Fruit fly (Drosophila melanogaster) whole organism, embryonic: ENCODE measurements around the gene CG34409.
A peak's percentile ranks its signal among the peaks of the same experiment; 100 is the strongest.

ENCODE experiments used
- CG11085 ChIP-seq: fragments of 200-800 bp; sonication (Bioruptor generic); IDR thresholded peaks from 2 replicates; pipeline ENCODE4 v1.3.6; 2022; ENCODE audit warnings: missing biosample characterization, missing genetic modification characterization
- CG7928 ChIP-seq: fragments of 200-800 bp; sonication (Bioruptor generic); optimal IDR thresholded peaks from 2 replicates; lab custom pipeline; 2017; ENCODE audit warnings: missing biosample characterization, mild to moderate bottlenecking, missing genetic modification characterization
- Lim3 ChIP-seq: fragments of 200-800 bp; sonication (Bioruptor generic); IDR thresholded peaks from 2 replicates; pipeline ENCODE4 v1.3.6; 2022; ENCODE audit warnings: missing biosample characterization, missing genetic modification characterization
- Side ChIP-seq: fragments of 200-800 bp; sonication (Bioruptor generic); optimal IDR thresholded peaks from 2 replicates; lab custom pipeline; 2016; ENCODE audit warnings: missing biosample characterization, missing genetic modification characterization
- so ChIP-seq: fragments of 200-800 bp; sonication (Bioruptor generic); IDR thresholded peaks from 3 replicates; pipeline ENCODE4 v1.3.6; 2022; ENCODE audit warnings: missing biosample characterization, missing genetic modification characterization

dm6 chr3R:9702567-9702966 lies 43.6 kb downstream of the CG34409 start:
- peak; percentile 57 for TF ChIP-seq CG7928 (GFP tag; lab: Kevin White, UChicago)
- TF ChIP-seq Lim3 (GFP tag; lab: Robert Waterston, UW): no peak
- peak; percentile 79 for TF ChIP-seq Side (GFP tag; lab: Kevin White, UChicago)
- TF ChIP-seq CG11085 (GFP tag; lab: Robert Waterston, UW): no peak
- no peak for TF ChIP-seq so (GFP tag; lab: Robert Waterston, UW)
